Fruit fly (Drosophila melanogaster): ENCODE data around the gene daed.

The daed gene

dm6 chr2L:2193357-2193780 is 22.7 kb downstream of the daed start (continued):
- peak; percentile 62 for TF ChIP-seq gcm (GFP tag; optimal IDR thresholded peaks at IDR 0.05)
- TF ChIP-seq gro (GFP tag; optimal IDR thresholded peaks at IDR 0.05) = peak; percentile 59
- TF ChIP-seq sd (tag; optimal IDR thresholded peaks at IDR 0.05) = peak; percentile 92
- TF ChIP-seq grau (tag; optimal IDR thresholded peaks at IDR 0.05) = peak; percentile 47
- peak; percentile 24 for TF ChIP-seq HHEX (GFP tag; optimal IDR thresholded peaks at IDR 0.05)
- TF ChIP-seq Med (GFP tag) = peak; percentile 88
- TF ChIP-seq kay (GFP tag; optimal IDR thresholded peaks at IDR 0.05) = peak; percentile 18
- no peak for TF ChIP-seq Neu2 (GFP tag; optimal IDR thresholded peaks at IDR 0.05; ENCODE audit: borderline replicate concordance)
- TF ChIP-seq Xrp1 (GFP tag; IDR thresholded peaks at IDR 0.05) = no peak
- no peak for TF ChIP-seq run (tag; optimal IDR thresholded peaks at IDR 0.05)
- TF ChIP-seq CG4820 (GFP tag; optimal IDR thresholded peaks at IDR 0.05) = no peak
- TF ChIP-seq pan (optimal IDR thresholded peaks at IDR 0.05) = no peak
- TF ChIP-seq pan (GFP tag; optimal IDR thresholded peaks at IDR 0.05 in 1 of 2, IDR thresholded peaks at IDR 0.05 in 1 of 2) = no peak
- peak; percentile 42 for TF ChIP-seq CG2712 (tag; optimal IDR thresholded peaks at IDR 0.05)
- TF ChIP-seq gsb (GFP tag; IDR thresholded peaks at IDR 0.05) = no peak
- TF ChIP-seq CG16815 (GFP tag; optimal IDR thresholded peaks at IDR 0.05) = no peak
- no peak for TF ChIP-seq CG34224 (GFP tag; IDR thresholded peaks at IDR 0.05; ENCODE audit: partially characterized antibody)
- TF ChIP-seq Hr39 (optimal IDR thresholded peaks at IDR 0.05) = no peak
- TF ChIP-seq Drgx (GFP tag; IDR thresholded peaks at IDR 0.05) = no peak
- TF ChIP-seq HmgD (GFP tag; optimal IDR thresholded peaks at IDR 0.05) = peak; percentile 67
- TF ChIP-seq nerfin-2 (GFP tag; IDR thresholded peaks at IDR 0.05; ENCODE audit: partially characterized antibody) = no peak
- TF ChIP-seq Atf3 (GFP tag; optimal IDR thresholded peaks at IDR 0.05) = no peak
- TF ChIP-seq CG3838 (GFP tag; optimal IDR thresholded peaks at IDR 0.05) = no peak
- no peak for TF ChIP-seq CG7786 (GFP tag; optimal IDR thresholded peaks at IDR 0.05)
- TF ChIP-seq pzg (GFP tag; optimal IDR thresholded peaks at IDR 0.05) = peak; percentile 79
- TF ChIP-seq mld (GFP tag; IDR thresholded peaks at IDR 0.05; ENCODE audit: partially characterized antibody) = no peak
- peak; percentile 28 for TF ChIP-seq Fer3 (tag; optimal IDR thresholded peaks at IDR 0.05)
- TF ChIP-seq esg (GFP tag; conservative IDR thresholded peaks at IDR 0.05) = no peak
- peak; percentile 49 for TF ChIP-seq CG11723 (GFP tag; optimal IDR thresholded peaks at IDR 0.05)
- TF ChIP-seq Fer2 (tag; optimal IDR thresholded peaks at IDR 0.05) = no peak
- TF ChIP-seq CG18599 (GFP tag; optimal IDR thresholded peaks at IDR 0.05) = peak; percentile 53
- no peak for TF ChIP-seq dan (GFP tag; IDR thresholded peaks at IDR 0.05)
- peak; percentile 91 for TF ChIP-seq Nf-YC (tag; optimal IDR thresholded peaks at IDR 0.05)
- TF ChIP-seq pfk (GFP tag; optimal IDR thresholded peaks at IDR 0.05) = peak; percentile 40
- TF ChIP-seq Chrac-16 (GFP tag; optimal IDR thresholded peaks at IDR 0.05) = no peak
- TF ChIP-seq PHDP (tag; optimal IDR thresholded peaks at IDR 0.05) = peak; percentile 21
- peak; percentile 26 for TF ChIP-seq lilli (GFP tag; optimal IDR thresholded peaks at IDR 0.05)
- peak; percentile 16 for TF ChIP-seq Mes4 (GFP tag; optimal IDR thresholded peaks at IDR 0.05)
- TF ChIP-seq Nf-YB (GFP tag; optimal IDR thresholded peaks at IDR 0.05) = peak; percentile 73
- TF ChIP-seq CG10565 (GFP tag; optimal IDR thresholded peaks at IDR 0.05) = no peak
- peak; percentile 21 for TF ChIP-seq fd64A (GFP tag; optimal IDR thresholded peaks at IDR 0.05)
- TF ChIP-seq ash1 (GFP tag; optimal IDR thresholded peaks at IDR 0.05) = no peak
- TF ChIP-seq Dip3 (GFP tag; optimal IDR thresholded peaks at IDR 0.05) = no peak
- TF ChIP-seq CG8944 (GFP tag; optimal IDR thresholded peaks at IDR 0.05) = no peak
- TF ChIP-seq Meics (GFP tag; optimal IDR thresholded peaks at IDR 0.05) = peak; percentile 46
- TF ChIP-seq Gsc (GFP tag; IDR thresholded peaks at IDR 0.05) = no peak
- TF ChIP-seq CG1603 (tag; optimal IDR thresholded peaks at IDR 0.05) = peak; percentile 65
- TF ChIP-seq Poxn (GFP tag; IDR thresholded peaks at IDR 0.05) = no peak
- no peak for TF ChIP-seq tin (GFP tag; optimal IDR thresholded peaks at IDR 0.05)
- TF ChIP-seq CG32532 (GFP tag; IDR thresholded peaks at IDR 0.05) = no peak
- TF ChIP-seq Myb (GFP tag; optimal IDR thresholded peaks at IDR 0.05) = peak; percentile 98
- TF ChIP-seq CG15601 (tag; optimal IDR thresholded peaks at IDR 0.05) = peak; percentile 65
